Fruit fly (Drosophila melanogaster): ENCODE data around the gene wcy.

- no peak for TF ChIP-seq insv (optimal IDR thresholded peaks at IDR 0.05)
- no peak for TF ChIP-seq Myc (optimal IDR thresholded peaks at IDR 0.05)
Observed at dm6 chrX:17093900-17094446, 16.3 kb upstream of the wcy start.

All from Kc167 (cell line).